Worm (Caenorhabditis elegans) whole organism, L4 larva: ENCODE results near the gene srh-159.
A peak's percentile ranks its signal among the peaks of the same experiment; 100 is the strongest.

Experiments used
- F10B5.3 ChIP-seq: sonication (generic microtip); optimal IDR thresholded peaks from 2 replicates; lab custom pipeline; 2016; ENCODE audit warnings: mild to moderate bottlenecking, missing genetic modification characterization, missing compliant biosample characterization
- T26A8.4 ChIP-seq: fragments of 200-800 bp; sonication (Bioruptor generic); IDR thresholded peaks from 2 replicates; pipeline ENCODE4 v1.3.6; 2022; ENCODE audit warnings: missing genetic modification characterization, missing compliant biosample characterization
- ZK337.2 ChIP-seq: fragments of 200-800 bp; sonication (Bioruptor generic); IDR thresholded peaks from 2 replicates; pipeline ENCODE4 v1.3.6; 2022; ENCODE audit warnings: missing genetic modification reagents, missing genetic modification characterization, missing compliant biosample characterization
- aha-1 ChIP-seq: fragments of 150-350 bp; peaks from one replicate; lab custom pipeline; 2014; ENCODE audit warnings: missing biosample characterization, missing genetic modification characterization
- ama-1 ChIP-seq: fragments of 150-350 bp; optimal IDR thresholded peaks from 2 replicates; lab custom pipeline; 2014; ENCODE audit warnings: inconsistent platforms, mixed read lengths
- ceh-62 ChIP-seq: sonication (generic microtip); optimal IDR thresholded peaks from 2 replicates; lab custom pipeline; 2017; ENCODE audit warnings: missing biosample characterization, missing genetic modification characterization
- cey-2 ChIP-seq: sonication (generic microtip); optimal IDR thresholded peaks from 3 replicates; lab custom pipeline; 2017; ENCODE audit warnings: missing genetic modification characterization, mild to moderate bottlenecking, missing compliant biosample characterization, antibody characterized with exemption, borderline replicate concordance; ENCODE audit not compliant: insufficient read depth
- ctbp-1 ChIP-seq: fragments of 200-800 bp; sonication (Bioruptor generic); IDR thresholded peaks from 2 replicates; pipeline ENCODE4 v1.3.6; 2022; ENCODE audit warnings: missing genetic modification reagents, missing genetic modification characterization, missing compliant biosample characterization
- daf-12 ChIP-seq: fragments of 150-350 bp; optimal IDR thresholded peaks from 2 replicates; lab custom pipeline; 2014; ENCODE audit warnings: missing biosample characterization, missing genetic modification reagents, missing genetic modification characterization
- daf-8 ChIP-seq: fragments of 200-800 bp; sonication (Bioruptor generic); IDR thresholded peaks from 2 replicates; pipeline ENCODE4 v1.3.6; 2022; ENCODE audit warnings: missing genetic modification characterization, missing compliant biosample characterization
- dmd-6 ChIP-seq: fragments of 200-800 bp; sonication (Bioruptor generic); IDR thresholded peaks from 2 replicates; pipeline ENCODE4 v1.3.6; 2022; ENCODE audit warnings: missing genetic modification reagents, missing genetic modification characterization, missing compliant biosample characterization
- dmd-8 ChIP-seq: fragments of 200-800 bp; sonication (Bioruptor generic); IDR thresholded peaks from 2 replicates; pipeline ENCODE4 v1.3.6; 2022; ENCODE audit warnings: missing genetic modification characterization, missing compliant biosample characterization
- dmd-9 ChIP-seq: fragments of 200-800 bp; sonication (Bioruptor generic); IDR thresholded peaks from 2 replicates; pipeline ENCODE4 v1.3.6; 2022; ENCODE audit warnings: missing genetic modification reagents, missing genetic modification characterization, missing compliant biosample characterization
- egl-27 ChIP-seq: sonication (generic microtip); optimal IDR thresholded peaks from 3 replicates; lab custom pipeline; 2017; ENCODE audit warnings: missing biosample characterization, missing genetic modification reagents, missing genetic modification characterization
- gei-8 ChIP-seq: fragments of 200-800 bp; sonication (Bioruptor generic); optimal IDR thresholded peaks from 2 replicates; lab custom pipeline; 2018; ENCODE audit warnings: mild to moderate bottlenecking, missing genetic modification characterization, missing compliant biosample characterization
- hmg-1.1 ChIP-seq: fragments of 200-800 bp; sonication (Bioruptor generic); IDR thresholded peaks from 2 replicates; pipeline ENCODE4 v1.3.6; 2022; ENCODE audit warnings: missing genetic modification reagents, missing genetic modification characterization, missing compliant biosample characterization
- lim-7 ChIP-seq: fragments of 200-800 bp; sonication (Bioruptor generic); IDR thresholded peaks from 2 replicates; pipeline ENCODE4 v1.3.6; 2022; ENCODE audit warnings: missing genetic modification characterization, missing compliant biosample characterization
- lin-13 ChIP-seq: fragments of 150-350 bp; optimal IDR thresholded peaks from 2 replicates; lab custom pipeline; 2014; ENCODE audit warnings: missing biosample characterization, missing genetic modification reagents, missing genetic modification characterization
- lin-29 ChIP-seq: fragments of 200-800 bp; sonication (Bioruptor generic); IDR thresholded peaks from 2 replicates; pipeline ENCODE4 v1.3.6; 2022; ENCODE audit warnings: missing genetic modification reagents, missing genetic modification characterization, missing compliant biosample characterization
- lir-3 ChIP-seq: sonication (generic microtip); optimal IDR thresholded peaks from 2 replicates; lab custom pipeline; 2016; ENCODE audit warnings: mild to moderate bottlenecking, missing genetic modification characterization, missing compliant biosample characterization
- madf-9 ChIP-seq: fragments of 200-800 bp; sonication (Bioruptor generic); conservative IDR thresholded peaks from 2 replicates; pipeline ENCODE4 v1.3.6; 2022; ENCODE audit warnings: missing genetic modification reagents, missing genetic modification characterization, missing compliant biosample characterization
- mdl-1 ChIP-seq, 2 experiments: fragments of 150-350 bp in 1 of 2; sonication (generic microtip) in 1 of 2; optimal IDR thresholded peaks; 2 replicates each; lab custom pipeline; 2014 to 2017; ENCODE audit warnings: missing biosample characterization in 2 of 2, missing genetic modification characterization in 2 of 2
- mep-1 ChIP-seq: fragments of 150-350 bp; sonication (generic microtip); optimal IDR thresholded peaks from 3 replicates; lab custom pipeline; 2014; ENCODE audit warnings: missing biosample characterization, missing genetic modification characterization
- nhr-25 ChIP-seq: sonication (generic microtip); optimal IDR thresholded peaks from 2 replicates; lab custom pipeline; 2017; ENCODE audit warnings: missing genetic modification characterization, mild to moderate bottlenecking, missing compliant biosample characterization, antibody characterized with exemption, moderate library complexity, borderline replicate concordance; ENCODE audit not compliant: insufficient read depth
- nhr-6 ChIP-seq: fragments of 150-350 bp; optimal IDR thresholded peaks from 2 replicates; lab custom pipeline; 2014; ENCODE audit warnings: missing biosample characterization, missing genetic modification characterization
- nhr-76 ChIP-seq: fragments of 150-350 bp; optimal IDR thresholded peaks from 2 replicates; lab custom pipeline; 2014; ENCODE audit warnings: missing biosample characterization, missing genetic modification characterization
- pqm-1 ChIP-seq: sonication (generic microtip); optimal IDR thresholded peaks from 2 replicates; lab custom pipeline; 2017; ENCODE audit warnings: missing biosample characterization, missing genetic modification characterization
- sdz-12 ChIP-seq: fragments of 200-800 bp; sonication (Bioruptor generic); optimal IDR thresholded peaks from 2 replicates; lab custom pipeline; 2018; ENCODE audit warnings: mild to moderate bottlenecking, missing genetic modification characterization, missing compliant biosample characterization
- set-16 ChIP-seq: fragments of 200-800 bp; sonication (Bioruptor generic); IDR thresholded peaks from 2 replicates; pipeline ENCODE4 v1.3.6; 2022; ENCODE audit warnings: missing genetic modification reagents, missing genetic modification characterization, missing compliant biosample characterization
- skn-1 ChIP-seq: fragments of 150-350 bp; optimal IDR thresholded peaks from 2 replicates; lab custom pipeline; 2014; ENCODE audit warnings: missing biosample characterization, missing genetic modification characterization
- snpc-4 ChIP-seq: fragments of 150-350 bp; optimal IDR thresholded peaks from 2 replicates; lab custom pipeline; 2014; ENCODE audit warnings: missing biosample characterization, missing genetic modification characterization
- unc-62 ChIP-seq, 3 experiments: fragments of 150-350 bp in 1 of 3; sonication (generic microtip); optimal IDR thresholded peaks in 2 of 3; peaks in 1 of 3; 1 replicate in 1 of 3; 2 replicates in 2 of 3; lab custom pipeline; 2014 to 2017; ENCODE audit warnings: missing biosample characterization in 3 of 3, missing genetic modification characterization in 3 of 3, missing genetic modification reagents in 3 of 3, missing genotype in 1 of 3
- zag-1 ChIP-seq: fragments of 150-350 bp; optimal IDR thresholded peaks from 2 replicates; lab custom pipeline; 2014; ENCODE audit warnings: missing biosample characterization, missing genetic modification characterization
- ztf-11 ChIP-seq: fragments of 150-350 bp; optimal IDR thresholded peaks from 2 replicates; lab custom pipeline; 2014; ENCODE audit warnings: missing biosample characterization, missing genetic modification characterization

srh-159 gene

ce11 chrV:17182045-17182444, at the start of gene srh-159:
srh-159 (plus strand) TSS chrV:17182345.
- TF ChIP-seq F10B5.3 (no peak), ZK337.2 (GFP tag; lab: Robert Waterston, UW) (no peak), T26A8.4 (GFP tag; lab: Robert Waterston, UW) (no peak), nhr-25 (tag; lab: Kevin White, UChicago) (no peak), skn-1 (tag; lab: Kevin White, UChicago) (no peak), daf-8 (GFP tag; lab: Robert Waterston, UW) (no peak), gei-8 (GFP tag; lab: Kevin White, UChicago) (no peak)

ce11 chrV:17151292-17151691, 30.9 kb upstream of the srh-159 start:
- TF ChIP-seq nhr-6 (tag; lab: Kevin White, UChicago): no peak
- peak; percentile 95 for TF ChIP-seq aha-1
- TF ChIP-seq madf-9 (GFP tag; lab: Robert Waterston, UW): no peak
- no peak for TF ChIP-seq nhr-76 (tag; lab: Kevin White, UChicago)
- no peak for TF ChIP-seq daf-12
- TF ChIP-seq hmg-1.1 (GFP tag; lab: Robert Waterston, UW): no peak
- no peak for TF ChIP-seq ztf-11 (tag; lab: Kevin White, UChicago)
- no peak for TF ChIP-seq daf-8 (GFP tag; lab: Robert Waterston, UW)
- no peak for TF ChIP-seq snpc-4 (tag; lab: Kevin White, UChicago)
- peak; percentile 47; the same call in 1 of the 2 replicates for TF ChIP-seq set-16 (GFP tag; lab: Robert Waterston, UW)
- TF ChIP-seq ctbp-1 (GFP tag; lab: Robert Waterston, UW): no peak
- TF ChIP-seq pqm-1 (tag; lab: Kevin White, UChicago): no peak
- no peak for TF ChIP-seq cey-2 (tag; lab: Kevin White, UChicago)
- TF ChIP-seq lim-7: no peak

ce11 chrV:17154944-17155343, 27.2 kb upstream of the srh-159 start:
- TF ChIP-seq aha-1: peak; percentile 91
- TF ChIP-seq unc-62 (GFP tag; optimal IDR thresholded peaks at IDR 0.05 in 1 of 2; lab: Kevin White, UChicago): no peak
- no peak for TF ChIP-seq unc-62 (tag; optimal IDR thresholded peaks at IDR 0.05; lab: Kevin White, UChicago)
- no peak for TF ChIP-seq zag-1
- no peak for TF ChIP-seq dmd-9 (GFP tag; lab: Robert Waterston, UW)
- TF ChIP-seq lin-29 (GFP tag; lab: Robert Waterston, UW): no peak

- TF ChIP-seq lin-13 (GFP tag; lab: Kevin White, UChicago): no peak
- TF ChIP-seq dmd-8 (GFP tag; lab: Robert Waterston, UW): no peak
- TF ChIP-seq mep-1 (tag; lab: Kevin White, UChicago): no peak
- no peak for TF ChIP-seq lin-29 (GFP tag; lab: Robert Waterston, UW)
- no peak for TF ChIP-seq mdl-1 (tag; optimal IDR thresholded peaks at IDR 0.05; lab: Kevin White, UChicago)
- TF ChIP-seq F10B5.3: no peak
Observed at ce11 chrV:17155384-17155858, 26.7 kb upstream of the srh-159 start, which contains the start of gene F40D4.17. F40D4.17 (minus strand) TSS chrV:17155434.

ce11 chrV:17157154-17157553, 25.0 kb upstream of the srh-159 start, which contains the start of gene F40D4.13:
F40D4.13 (minus strand) TSS chrV:17157254.
- TF ChIP-seq egl-27: no peak
- no peak for TF ChIP-seq lir-3 (tag; lab: Kevin White, UChicago)
- TF ChIP-seq gei-8 (GFP tag; lab: Kevin White, UChicago): no peak
- no peak for TF ChIP-seq mep-1 (tag; lab: Kevin White, UChicago)
- no peak for TF ChIP-seq ama-1 (lab: Kevin White, UChicago)
- no peak for TF ChIP-seq lim-7
- no peak for TF ChIP-seq ceh-62
- no peak for TF ChIP-seq sdz-12 (GFP tag; lab: Kevin White, UChicago)
- no peak for TF ChIP-seq dmd-6
